Fruit fly (Drosophila melanogaster) S2 (cell line): ENCODE results near the gene CG42591.

Source experiments
- CG8478 ChIP-seq: fragments of >200 bp; optimal IDR thresholded peaks from 2 replicates; lab custom pipeline; 2018
- CTCF ChIP-seq, 2 experiments: fragments of >200 bp; optimal IDR thresholded peaks; 2 replicates each; lab custom pipeline; 2018

DNA sequence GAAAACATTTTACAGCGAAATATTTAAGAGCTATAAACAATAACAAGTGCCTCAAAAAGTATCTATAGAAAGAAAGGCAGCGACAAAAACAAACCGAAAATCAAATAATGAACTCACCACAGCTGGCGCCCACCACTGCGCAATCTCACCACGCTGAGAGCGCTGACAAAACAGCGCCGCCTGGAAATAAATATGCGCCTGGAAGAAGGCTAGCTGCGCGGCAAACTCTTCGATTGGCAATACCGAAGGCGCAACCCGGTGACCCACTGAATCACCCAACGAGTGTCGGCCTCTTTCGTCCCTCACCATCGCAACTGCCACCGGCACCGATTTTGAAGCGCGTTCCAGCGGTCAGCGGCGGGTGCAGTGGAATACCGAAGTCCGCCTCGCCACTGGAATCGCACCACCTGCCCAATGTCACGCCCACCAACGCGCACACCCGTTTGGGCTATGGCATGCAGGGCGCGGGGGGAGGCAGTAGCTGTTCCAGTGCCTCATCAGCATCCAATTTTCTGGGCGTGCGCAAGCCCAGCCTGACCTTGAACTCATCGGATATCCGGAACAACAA, 2.0 kb upstream of the CG42591 start:
- TF ChIP-seq CG8478 (lab: Kevin White, UChicago) (no peak), CTCF (optimal IDR thresholded peaks at IDR 0.05; lab: Kevin White, UChicago) (peak in 1 of 2 experiments; percentile 65)
